Fruit fly (Drosophila melanogaster): Measurements from ENCODE around the gene CG13998.

Gene CG13998

DNA sequence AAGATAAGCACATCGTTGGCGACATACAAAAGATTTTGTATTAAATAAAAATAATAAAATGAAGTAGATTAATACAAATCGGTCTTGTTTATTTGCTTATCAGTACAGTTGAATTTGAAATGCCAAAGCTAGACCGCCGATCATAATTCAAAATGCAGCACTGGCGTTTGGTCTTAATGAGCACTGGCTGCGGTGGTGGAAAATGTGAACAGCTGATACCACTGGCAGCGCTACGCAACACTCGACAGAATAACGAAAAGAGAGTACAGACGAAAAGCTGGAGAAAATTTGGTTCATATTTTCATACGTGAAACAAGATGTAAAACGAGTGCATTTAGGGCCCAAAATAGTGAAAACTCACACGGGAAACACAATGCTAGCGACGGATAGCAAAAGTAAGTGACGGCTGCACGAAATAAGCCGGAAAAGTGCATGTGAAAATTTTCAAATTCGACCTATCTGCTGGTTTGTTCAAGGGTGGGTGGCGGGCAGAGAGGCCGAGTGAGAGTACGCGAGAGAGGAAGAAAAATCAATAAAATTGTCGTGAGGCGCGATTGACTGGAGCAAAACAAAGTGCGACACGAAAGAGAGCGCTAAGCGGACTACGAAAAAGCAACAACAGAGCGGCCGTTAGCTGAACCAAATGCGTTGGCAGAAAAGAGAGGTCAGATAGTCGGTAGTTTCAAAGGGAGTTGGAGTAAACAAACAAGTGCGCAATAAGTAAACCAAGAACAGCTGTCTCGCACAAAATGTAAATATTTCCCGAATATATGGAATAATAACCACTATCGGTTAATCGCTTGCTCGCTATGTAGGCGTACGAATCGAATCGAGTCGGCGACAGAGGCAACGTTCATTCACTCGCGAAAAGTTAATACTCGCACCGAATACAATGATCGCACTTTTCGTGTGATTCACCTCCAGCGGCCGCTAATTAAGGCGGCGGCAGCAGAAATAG is 49.4 kb downstream of the CG13998 start, which contains the start of gene bchs (continued):
- TF ChIP-seq Hand (GFP tag; optimal IDR thresholded peaks at IDR 0.05) (peak; percentile 89), CG15011 (GFP tag; optimal IDR thresholded peaks at IDR 0.05) (peak; percentile 93), zf30C (GFP tag; optimal IDR thresholded peaks at IDR 0.05) (peak; percentile 41), Doc3 (GFP tag; IDR thresholded peaks at IDR 0.05; ENCODE audit: partially characterized antibody) (peak; percentile 49), MBD-R2 (GFP tag; IDR thresholded peaks at IDR 0.05) (peak; percentile 43), CG8478 (optimal IDR thresholded peaks at IDR 0.05) (no peak), org-1 (GFP tag; optimal IDR thresholded peaks at IDR 0.05) (peak; percentile 96), CG14860 (GFP tag; IDR thresholded peaks at IDR 0.05; ENCODE audit: partially characterized antibody) (no peak), pfk (GFP tag; optimal IDR thresholded peaks at IDR 0.05) (peak; percentile 78), ci (GFP tag; IDR thresholded peaks at IDR 0.05) (peak; percentile 97), CG10565 (GFP tag; optimal IDR thresholded peaks at IDR 0.05) (peak; percentile 39), CG17802 (tag; optimal IDR thresholded peaks at IDR 0.05) (peak; percentile 62), fd3F (GFP tag; optimal IDR thresholded peaks at IDR 0.05) (no peak), Asciz (GFP tag; optimal IDR thresholded peaks at IDR 0.05) (peak; percentile 99), Abd-B (GFP tag; optimal IDR thresholded peaks at IDR 0.05) (no peak), CG8281 (tag; optimal IDR thresholded peaks at IDR 0.05) (peak; percentile 76), caup (GFP tag; optimal IDR thresholded peaks at IDR 0.05; ENCODE audit: severe bottlenecking) (peak; percentile 96), CG10979 (tag; optimal IDR thresholded peaks at IDR 0.05) (peak; percentile 68), CG33213 (GFP tag; optimal IDR thresholded peaks at IDR 0.05) (no peak), ttk (GFP tag; IDR thresholded peaks at IDR 0.05) (no peak), CG32767 (GFP tag; IDR thresholded peaks at IDR 0.05) (peak; percentile 69; the same call in 1 of the 2 replicates), danr (GFP tag; IDR thresholded peaks at IDR 0.05) (peak; percentile 63; the same call in 1 of the 2 replicates), CG8944 (GFP tag; optimal IDR thresholded peaks at IDR 0.05) (peak; percentile 70), tup (GFP tag; optimal IDR thresholded peaks at IDR 0.05) (peak; percentile 73), Ptx1 (GFP tag; IDR thresholded peaks at IDR 0.05) (0 out of 2 replicates have a peak, but pooled peaks have one; percentile 23), Deaf1 (tag; optimal IDR thresholded peaks at IDR 0.05) (peak; percentile 65), dmrt11E (tag; optimal IDR thresholded peaks at IDR 0.05) (peak; percentile 77), ham (GFP tag; IDR thresholded peaks at IDR 0.05) (no peak)

Measured in whole organism, embryonic.